Worm (Caenorhabditis elegans): ENCODE measurements around the gene srw-36.

Gene srw-36

ce11 chrV:16728431-16728830, 45.4 kb downstream of the srw-36 start, which contains the start of gene fbxa-127:
fbxa-127 (plus strand) TSS chrV:16728731.
- TF ChIP-seq sem-2 (GFP tag; optimal IDR thresholded peaks at IDR 0.05) (no peak), tbx-8 (GFP tag; optimal IDR thresholded peaks at IDR 0.05) (no peak)

DNA sequence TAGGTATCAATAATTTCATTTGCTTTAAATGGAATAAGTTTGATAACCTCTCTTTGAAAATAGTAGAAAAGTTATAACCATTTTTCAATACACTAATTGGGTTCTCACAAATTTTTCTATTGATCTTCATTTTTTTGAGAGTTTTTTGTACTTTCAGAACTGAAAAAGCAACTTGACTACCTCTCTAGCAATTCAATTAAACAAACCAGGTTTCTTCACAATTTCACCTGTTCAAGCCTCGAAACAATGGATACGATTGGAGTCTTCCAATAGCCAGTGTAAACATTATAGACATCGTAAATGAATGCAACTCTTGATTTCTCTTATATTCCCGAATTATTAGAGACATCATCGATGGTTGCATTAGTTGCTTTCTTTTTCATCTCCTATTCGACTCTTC, 47.0 kb downstream of the srw-36 start, which contains the start of gene srz-99:
srz-99 (plus strand) TSS at position 301 of the 400 bp plus-strand sequence.
- no peak for TF ChIP-seq ham-2 (GFP tag; optimal IDR thresholded peaks at IDR 0.05)
- TF ChIP-seq mab-5 (tag; optimal IDR thresholded peaks at IDR 0.05) = no peak
- TF ChIP-seq elt-1 (tag; optimal IDR thresholded peaks at IDR 0.05; ENCODE audit: borderline replicate concordance, insufficient read depth) = no peak
- TF ChIP-seq ces-1 (GFP tag; optimal IDR thresholded peaks at IDR 0.05) = no peak
- no peak for TF ChIP-seq cnd-1 (tag; optimal IDR thresholded peaks at IDR 0.05)
- TF ChIP-seq ztf-11 (tag; optimal IDR thresholded peaks at IDR 0.05) = no peak
- no peak for TF ChIP-seq nhr-12 (tag; optimal IDR thresholded peaks at IDR 0.05)
- no peak for TF ChIP-seq ceh-83 (GFP tag; optimal IDR thresholded peaks at IDR 0.05)
- no peak for TF ChIP-seq nhr-2 (tag; optimal IDR thresholded peaks at IDR 0.05)
- TF ChIP-seq bed-3 (GFP tag; optimal IDR thresholded peaks at IDR 0.05) = no peak
- no peak for TF ChIP-seq lsy-2 (tag; optimal IDR thresholded peaks at IDR 0.05)
- TF ChIP-seq unc-120 (tag; optimal IDR thresholded peaks at IDR 0.05; ENCODE audit: poor library complexity, severe bottlenecking) = no peak
- TF ChIP-seq M03D4.4 (tag; optimal IDR thresholded peaks at IDR 0.05) = no peak
- no peak for TF ChIP-seq snpc-4 (tag; optimal IDR thresholded peaks at IDR 0.05)
- no peak for TF ChIP-seq drap-1 (GFP tag; optimal IDR thresholded peaks at IDR 0.05)
- TF ChIP-seq lin-13 (tag; optimal IDR thresholded peaks at IDR 0.05) = no peak
- no peak for TF ChIP-seq tbx-8 (GFP tag; optimal IDR thresholded peaks at IDR 0.05)
- no peak for TF ChIP-seq zip-8 (tag; optimal IDR thresholded peaks at IDR 0.05)

DNA sequence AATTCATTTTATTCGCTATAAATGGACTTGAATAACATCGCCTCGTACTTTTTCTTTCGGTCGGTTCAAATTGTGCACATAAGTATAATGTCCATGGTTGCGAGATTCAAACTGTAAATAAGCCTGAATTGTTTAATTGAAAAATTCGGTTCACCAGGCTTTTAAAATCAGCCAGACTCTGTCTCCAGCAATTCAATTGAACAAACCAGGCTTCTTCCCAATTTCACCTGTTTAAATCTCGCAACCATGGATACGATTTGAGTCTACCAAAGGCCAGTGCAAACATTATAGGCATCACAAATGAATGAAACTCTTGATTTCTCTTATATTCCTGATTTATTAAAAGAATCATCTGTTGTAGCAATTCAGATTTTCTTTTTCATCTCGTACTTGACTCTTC, 48.6 kb downstream of the srw-36 start, which contains the start of gene srz-100:
srz-100 (plus strand) TSS at position 301 of the 400 bp plus-strand sequence.
- TF ChIP-seq ceh-83 (GFP tag; optimal IDR thresholded peaks at IDR 0.05) (no peak), nhr-2 (tag; optimal IDR thresholded peaks at IDR 0.05) (no peak), lsy-2 (tag; optimal IDR thresholded peaks at IDR 0.05) (no peak), nhr-76 (tag; optimal IDR thresholded peaks at IDR 0.05) (no peak), ces-1 (GFP tag; optimal IDR thresholded peaks at IDR 0.05) (no peak), mep-1 (tag; optimal IDR thresholded peaks at IDR 0.05) (no peak), ceh-39 (tag; optimal IDR thresholded peaks at IDR 0.05) (no peak), drap-1 (GFP tag; optimal IDR thresholded peaks at IDR 0.05) (no peak), ceh-43 (GFP tag; optimal IDR thresholded peaks at IDR 0.05) (no peak), mls-2 (tag; optimal IDR thresholded peaks at IDR 0.05) (no peak), lin-32 (GFP tag; optimal IDR thresholded peaks at IDR 0.05) (no peak), nhr-237 (tag; optimal IDR thresholded peaks at IDR 0.05) (no peak), nhr-28 (tag; optimal IDR thresholded peaks at IDR 0.05) (no peak), unc-120 (tag; optimal IDR thresholded peaks at IDR 0.05; ENCODE audit: poor library complexity, severe bottlenecking) (no peak), cnd-1 (tag; optimal IDR thresholded peaks at IDR 0.05) (no peak), flh-1 (GFP tag; optimal IDR thresholded peaks at IDR 0.05) (no peak), nhr-12 (tag; optimal IDR thresholded peaks at IDR 0.05) (no peak), blmp-1 (tag; optimal IDR thresholded peaks at IDR 0.05) (no peak)

ce11 chrV:16733681-16734080, 50.7 kb downstream of the srw-36 start, which contains the start of gene T25E12.16:
T25E12.16 (minus strand) TSS chrV:16733781.
- TF ChIP-seq bed-3 (GFP tag; optimal IDR thresholded peaks at IDR 0.05) (no peak), hlh-1 (tag; optimal IDR thresholded peaks at IDR 0.05) (no peak), pha-4 (tag; optimal IDR thresholded peaks at IDR 0.05) (no peak), blmp-1 (tag; optimal IDR thresholded peaks at IDR 0.05) (no peak), lin-32 (GFP tag; optimal IDR thresholded peaks at IDR 0.05) (no peak), nhr-237 (tag; optimal IDR thresholded peaks at IDR 0.05) (no peak), ceh-39 (tag; optimal IDR thresholded peaks at IDR 0.05) (no peak), drap-1 (GFP tag; optimal IDR thresholded peaks at IDR 0.05) (no peak), mab-5 (tag; optimal IDR thresholded peaks at IDR 0.05) (no peak), sptf-1 (tag; optimal IDR thresholded peaks at IDR 0.05) (no peak), unc-120 (tag; optimal IDR thresholded peaks at IDR 0.05; ENCODE audit: poor library complexity, severe bottlenecking) (no peak), mls-2 (tag; optimal IDR thresholded peaks at IDR 0.05) (no peak), M03D4.4 (tag; optimal IDR thresholded peaks at IDR 0.05) (no peak)

Measured in whole organism, mixed stage, embryonic.